Worm (Caenorhabditis elegans): Measurements from ENCODE around the gene C14B9.8.

- TF ChIP-seq ceh-28 (tag; optimal IDR thresholded peaks at IDR 0.05) (no peak), ceh-82 (tag; optimal IDR thresholded peaks at IDR 0.05) (no peak), pqm-1 (tag; optimal IDR thresholded peaks at IDR 0.05) (no peak), unc-62 (GFP tag; optimal IDR thresholded peaks at IDR 0.05) (no peak)
Measured at ce11 chrIII:8178924-8179323, 34.5 kb upstream of the C14B9.8 start, which contains the start of gene C50C3.5.

Measured in whole organism, L3 larva.